Worm (Caenorhabditis elegans) whole organism, L2 larva: ENCODE measurements around the gene pll-1.

Experiments used
- C34F6.9 ChIP-seq: fragments of 150-350 bp; optimal IDR thresholded peaks from 2 replicates; lab custom pipeline; 2014; ENCODE audit warnings: missing biosample characterization, missing genetic modification characterization
- F13H6.1 ChIP-seq: sonication (generic microtip); optimal IDR thresholded peaks from 2 replicates; lab custom pipeline; 2016; ENCODE audit warnings: missing genetic modification characterization, missing compliant biosample characterization
- ZK546.5 ChIP-seq: sonication (generic microtip); optimal IDR thresholded peaks from 2 replicates; lab custom pipeline; 2017; ENCODE audit warnings: missing biosample characterization, missing genetic modification characterization
- alr-1 ChIP-seq: fragments of 150-350 bp; optimal IDR thresholded peaks from 2 replicates; lab custom pipeline; 2014; ENCODE audit warnings: missing biosample characterization, missing genetic modification characterization
- aly-2 ChIP-seq: fragments of 150-350 bp; optimal IDR thresholded peaks from 2 replicates; lab custom pipeline; 2014; ENCODE audit warnings: missing biosample characterization, missing genetic modification characterization
- ama-1 ChIP-seq: fragments of 150-350 bp; optimal IDR thresholded peaks from 2 replicates; lab custom pipeline; 2018; ENCODE audit warnings: inconsistent platforms
- ceh-16 ChIP-seq: fragments of 150-350 bp; optimal IDR thresholded peaks from 2 replicates; lab custom pipeline; 2014; ENCODE audit warnings: missing biosample characterization, missing genetic modification characterization
- ceh-82 ChIP-seq: fragments of 150-350 bp; optimal IDR thresholded peaks from 2 replicates; lab custom pipeline; 2014; ENCODE audit warnings: missing biosample characterization, missing genetic modification characterization
- elt-1 ChIP-seq: fragments of 150-350 bp; optimal IDR thresholded peaks from 2 replicates; lab custom pipeline; 2014; ENCODE audit warnings: missing biosample characterization, missing genetic modification characterization
- elt-3 ChIP-seq: sonication (generic microtip); optimal IDR thresholded peaks from 2 replicates; lab custom pipeline; 2017; ENCODE audit warnings: missing biosample characterization, missing genetic modification characterization
- fos-1 ChIP-seq: fragments of 150-350 bp; optimal IDR thresholded peaks from 2 replicates; lab custom pipeline; 2014; ENCODE audit warnings: missing biosample characterization, missing genetic modification characterization
- gmeb-1 ChIP-seq: fragments of 150-350 bp; optimal IDR thresholded peaks from 2 replicates; lab custom pipeline; 2014; ENCODE audit warnings: missing biosample characterization, missing genetic modification characterization
- lin-13 ChIP-seq: fragments of 150-350 bp; optimal IDR thresholded peaks from 2 replicates; lab custom pipeline; 2014; ENCODE audit warnings: missing biosample characterization, missing genetic modification reagents, missing genetic modification characterization
- lsy-2 ChIP-seq, 2 experiments: fragments of 150-350 bp in 1 of 2; sonication (generic microtip) in 1 of 2; optimal IDR thresholded peaks; 2 replicates each; lab custom pipeline; 2014 to 2017; ENCODE audit warnings: missing biosample characterization in 2 of 2, missing genetic modification characterization in 2 of 2
- mab-5 ChIP-seq: fragments of 150-350 bp; optimal IDR thresholded peaks from 2 replicates; lab custom pipeline; 2014; ENCODE audit warnings: missing biosample characterization, missing genetic modification characterization
- mbf-1 ChIP-seq: sonication (generic microtip); optimal IDR thresholded peaks from 2 replicates; lab custom pipeline; 2017; ENCODE audit warnings: missing biosample characterization, missing genetic modification characterization
- mdl-1 ChIP-seq, 2 experiments: fragments of 150-350 bp in 1 of 2; sonication (generic microtip) in 1 of 2; optimal IDR thresholded peaks; 2 replicates each; lab custom pipeline; 2017; ENCODE audit warnings: missing biosample characterization in 2 of 2, missing genetic modification characterization in 2 of 2
- nhr-10 ChIP-seq: sonication (generic microtip); optimal IDR thresholded peaks from 2 replicates; lab custom pipeline; 2017; ENCODE audit warnings: missing biosample characterization, missing genetic modification characterization
- nhr-11 ChIP-seq: fragments of 150-350 bp; optimal IDR thresholded peaks from 2 replicates; lab custom pipeline; 2014; ENCODE audit warnings: missing biosample characterization, missing genetic modification characterization
- nhr-12 ChIP-seq: fragments of 150-350 bp; optimal IDR thresholded peaks from 2 replicates; lab custom pipeline; 2014; ENCODE audit warnings: missing biosample characterization, missing genetic modification characterization
- nhr-129 ChIP-seq: fragments of 150-350 bp; optimal IDR thresholded peaks from 2 replicates; lab custom pipeline; 2014; ENCODE audit warnings: missing biosample characterization, missing genetic modification characterization
- nhr-21 ChIP-seq: fragments of 150-350 bp; optimal IDR thresholded peaks from 2 replicates; lab custom pipeline; 2014; ENCODE audit warnings: missing biosample characterization, missing genetic modification characterization
- nhr-23 ChIP-seq: fragments of 150-350 bp; optimal IDR thresholded peaks from 2 replicates; lab custom pipeline; 2014; ENCODE audit warnings: missing biosample characterization, missing genetic modification reagents, missing genetic modification characterization
- nhr-25 ChIP-seq: fragments of 150-350 bp; sonication (generic microtip); optimal IDR thresholded peaks from 3 replicates; lab custom pipeline; 2014; ENCODE audit warnings: missing biosample characterization, missing genetic modification characterization
- nhr-6 ChIP-seq: fragments of 150-350 bp; optimal IDR thresholded peaks from 2 replicates; lab custom pipeline; 2014; ENCODE audit warnings: missing biosample characterization, missing genetic modification characterization
- peb-1 ChIP-seq: fragments of 150-350 bp; optimal IDR thresholded peaks from 2 replicates; lab custom pipeline; 2014; ENCODE audit warnings: missing biosample characterization, missing genetic modification characterization
- skn-1 ChIP-seq: sonication (generic microtip); optimal IDR thresholded peaks from 2 replicates; lab custom pipeline; 2017; ENCODE audit warnings: missing biosample characterization, missing genetic modification characterization
- sma-9 ChIP-seq, 2 experiments: fragments of 150-350 bp in 1 of 2; sonication (generic microtip) in 1 of 2; optimal IDR thresholded peaks; 2 replicates each; lab custom pipeline; 2014 to 2016; ENCODE audit warnings: missing genetic modification characterization in 2 of 2, mild to moderate bottlenecking in 1 of 2, missing biosample characterization in 1 of 2, missing compliant biosample characterization in 1 of 2, missing genetic modification reagents in 1 of 2, moderate library complexity in 1 of 2
- snpc-4 ChIP-seq: fragments of 150-350 bp; optimal IDR thresholded peaks from 2 replicates; lab custom pipeline; 2014; ENCODE audit warnings: missing biosample characterization, missing genetic modification characterization
- unc-39 ChIP-seq: fragments of 150-350 bp; optimal IDR thresholded peaks from 2 replicates; lab custom pipeline; 2014; ENCODE audit warnings: missing biosample characterization, missing genetic modification characterization
- unc-55 ChIP-seq: fragments of 150-350 bp; sonication (generic microtip); optimal IDR thresholded peaks from 3 replicates; lab custom pipeline; 2014; ENCODE audit warnings: missing biosample characterization, missing genetic modification reagents, missing genetic modification characterization
- unc-62 ChIP-seq: fragments of 150-350 bp; optimal IDR thresholded peaks from 2 replicates; lab custom pipeline; 2014; ENCODE audit warnings: missing biosample characterization, missing genetic modification reagents, missing genetic modification characterization
- zag-1 ChIP-seq: fragments of 150-350 bp; optimal IDR thresholded peaks from 2 replicates; lab custom pipeline; 2014; ENCODE audit warnings: missing biosample characterization, missing genetic modification characterization
- ztf-4 ChIP-seq: fragments of 150-350 bp; optimal IDR thresholded peaks from 2 replicates; lab custom pipeline; 2014; ENCODE audit warnings: missing biosample characterization, missing genetic modification characterization

The pll-1 gene

DNA sequence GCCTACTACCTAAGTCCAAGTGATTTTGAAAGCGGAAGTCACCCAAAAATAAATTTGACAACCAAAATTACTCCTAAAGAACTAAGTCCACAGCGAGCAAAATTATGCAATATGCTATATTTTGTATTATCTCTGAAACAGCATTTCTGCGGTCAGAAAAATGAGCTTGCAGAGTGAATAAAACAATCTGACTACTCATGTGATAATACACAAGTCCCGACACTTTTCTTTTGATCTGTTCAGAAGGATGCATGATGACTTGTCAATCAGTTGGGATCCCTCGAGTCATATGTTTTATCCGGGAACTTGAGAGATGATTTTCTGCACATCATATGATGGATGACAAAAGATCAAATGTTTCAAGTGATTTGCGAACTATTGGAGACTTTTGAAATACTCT lies 19.3 kb downstream of the pll-1 start:
- TF ChIP-seq nhr-11 (no peak), lin-13 (GFP tag; lab: Kevin White, UChicago) (no peak), elt-3 (tag; lab: Kevin White, UChicago) (no peak), ama-1 (no peak), nhr-129 (peak; percentile 32), ztf-4 (tag; lab: Kevin White, UChicago) (no peak)
- TF ChIP-seq, all 48 proteins: peak for 1

DNA sequence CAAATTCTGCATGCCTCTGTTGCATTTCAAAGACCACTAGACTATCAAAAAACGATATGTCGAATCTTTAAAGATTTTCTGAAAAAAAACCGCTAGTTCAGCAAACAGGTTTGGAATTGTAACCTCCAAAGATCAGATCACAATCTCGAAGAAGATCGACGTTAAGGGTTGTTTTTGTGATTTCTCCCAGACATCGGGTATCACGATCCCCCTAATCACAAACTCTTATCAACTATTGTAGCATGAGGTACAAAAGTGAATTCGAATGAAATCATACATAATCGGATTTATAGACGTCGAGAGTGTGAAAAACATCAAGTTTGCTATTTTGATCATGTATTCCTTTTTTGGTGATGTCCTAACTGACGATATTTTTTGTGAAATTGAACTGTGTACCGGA lies 35.1 kb downstream of the pll-1 start:
- TF ChIP-seq nhr-23 (tag; lab: Kevin White, UChicago), result no peak
- no peak for TF ChIP-seq elt-1
- TF ChIP-seq gmeb-1 (tag; lab: Kevin White, UChicago), result no peak
- no peak for TF ChIP-seq ama-1
- no peak for TF ChIP-seq unc-55 (GFP tag; lab: Kevin White, UChicago)
- TF ChIP-seq skn-1 (tag; lab: Kevin White, UChicago), result no peak
- TF ChIP-seq ZK546.5 (tag; lab: Kevin White, UChicago), result no peak
- TF ChIP-seq mbf-1 (tag; lab: Kevin White, UChicago), result no peak
- TF ChIP-seq mab-5 (tag; lab: Kevin White, UChicago), result no peak
- TF ChIP-seq ceh-16, result no peak
- no peak for TF ChIP-seq ztf-4 (tag; lab: Kevin White, UChicago)
- TF ChIP-seq peb-1 (tag; lab: Kevin White, UChicago), result no peak
- TF ChIP-seq mdl-1 (tag; optimal IDR thresholded peaks at IDR 0.05; lab: Kevin White, UChicago), result no peak
- no peak for TF ChIP-seq nhr-6 (tag; lab: Kevin White, UChicago)
- no peak for TF ChIP-seq F13H6.1

DNA sequence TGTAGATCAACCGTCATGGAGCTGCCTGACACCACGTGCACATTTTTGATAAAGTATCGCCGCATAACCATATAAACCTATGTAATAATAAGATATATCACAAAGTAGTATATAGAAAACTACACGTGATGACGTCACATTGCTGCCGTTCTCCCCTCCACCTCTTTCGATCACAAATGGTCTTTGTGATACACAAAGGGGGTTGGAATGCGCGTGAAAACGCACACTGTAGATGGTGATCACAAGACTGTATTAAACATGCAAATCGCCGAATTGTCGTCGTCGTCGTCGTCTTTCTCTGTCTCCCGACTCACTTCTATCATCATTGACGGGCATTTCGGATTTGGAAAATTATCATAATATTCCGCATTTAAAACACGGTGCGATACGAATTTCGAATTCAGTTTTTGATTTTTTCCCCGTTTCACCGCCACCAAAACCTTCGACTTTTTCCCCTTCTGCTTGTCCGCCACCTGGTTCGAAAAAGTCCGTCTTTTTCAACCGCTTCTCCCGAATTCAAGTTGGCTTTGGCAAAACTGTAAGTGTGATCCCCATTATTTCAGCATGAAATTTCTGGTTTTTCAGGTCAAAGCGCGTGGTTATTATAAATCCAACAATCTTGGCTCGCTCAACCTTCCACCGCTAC lies 36.5 kb downstream of the pll-1 start, which contains the start of the genes Y55B1BL.1 and Y55B1BL.2:
Gene Y55B1BL.1, plus strand, starts transcription at position 217 of the 646 bp plus-strand sequence.
Gene Y55B1BL.2, plus strand, starts transcription at position 596 of the 646 bp plus-strand sequence.
- peak; percentile 19 for TF ChIP-seq nhr-129
- no peak for TF ChIP-seq C34F6.9
- TF ChIP-seq gmeb-1 (tag; lab: Kevin White, UChicago), result no peak
- peak; percentile 40 for TF ChIP-seq nhr-25
- TF ChIP-seq snpc-4 (tag; lab: Kevin White, UChicago), result no peak
- no peak for TF ChIP-seq unc-55 (GFP tag; lab: Kevin White, UChicago)
- no peak for TF ChIP-seq mdl-1 (tag; optimal IDR thresholded peaks at IDR 0.05; lab: Kevin White, UChicago)
- TF ChIP-seq unc-62 (GFP tag; lab: Kevin White, UChicago), result no peak
- TF ChIP-seq nhr-10 (tag; lab: Kevin White, UChicago), result no peak
- TF ChIP-seq F13H6.1, result no peak
- TF ChIP-seq lin-13 (GFP tag; lab: Kevin White, UChicago), result no peak
- TF ChIP-seq elt-1, result no peak
- TF ChIP-seq aly-2 (tag; lab: Kevin White, UChicago), result no peak
- TF ChIP-seq ama-1, result no peak
- no peak for TF ChIP-seq ceh-82

DNA sequence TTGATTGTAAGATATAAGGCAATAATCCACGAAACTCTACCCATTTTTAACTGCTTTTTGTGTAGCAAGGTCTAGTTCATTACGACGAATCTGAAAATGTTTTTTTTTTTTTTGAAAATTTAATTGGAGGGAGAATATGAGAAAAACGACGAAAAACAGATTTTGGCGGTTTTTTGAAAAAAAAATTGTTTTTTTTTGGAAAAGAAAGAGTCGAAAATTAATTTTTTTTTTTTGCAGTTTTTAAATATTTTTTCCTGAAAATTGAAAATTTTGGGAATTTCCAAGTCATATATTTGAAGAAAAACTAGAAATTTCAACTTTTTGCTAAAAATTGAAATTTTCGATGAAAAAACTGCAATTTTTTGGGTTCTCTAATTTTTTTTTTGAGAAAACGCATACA lies 52.9 kb downstream of the pll-1 start, which contains the start of gene stim-1:
Gene stim-1, minus strand, starts transcription at position 101 of the 400 bp plus-strand sequence.
- TF ChIP-seq nhr-21 (tag; lab: Kevin White, UChicago), result no peak
- TF ChIP-seq nhr-12 (tag; lab: Kevin White, UChicago), result no peak
- TF ChIP-seq mdl-1 (tag; optimal IDR thresholded peaks at IDR 0.05; lab: Kevin White, UChicago), result no peak
- no peak for TF ChIP-seq sma-9 (GFP tag; optimal IDR thresholded peaks at IDR 0.05; lab: Kevin White, UChicago)
- no peak for TF ChIP-seq sma-9 (tag; optimal IDR thresholded peaks at IDR 0.05; lab: Kevin White, UChicago)
- no peak for TF ChIP-seq unc-39 (tag; lab: Kevin White, UChicago)
- TF ChIP-seq zag-1 (tag; lab: Kevin White, UChicago), result no peak
- TF ChIP-seq peb-1 (tag; lab: Kevin White, UChicago), result no peak
- TF ChIP-seq ZK546.5 (tag; lab: Kevin White, UChicago), result no peak
- TF ChIP-seq gmeb-1 (tag; lab: Kevin White, UChicago), result no peak

DNA sequence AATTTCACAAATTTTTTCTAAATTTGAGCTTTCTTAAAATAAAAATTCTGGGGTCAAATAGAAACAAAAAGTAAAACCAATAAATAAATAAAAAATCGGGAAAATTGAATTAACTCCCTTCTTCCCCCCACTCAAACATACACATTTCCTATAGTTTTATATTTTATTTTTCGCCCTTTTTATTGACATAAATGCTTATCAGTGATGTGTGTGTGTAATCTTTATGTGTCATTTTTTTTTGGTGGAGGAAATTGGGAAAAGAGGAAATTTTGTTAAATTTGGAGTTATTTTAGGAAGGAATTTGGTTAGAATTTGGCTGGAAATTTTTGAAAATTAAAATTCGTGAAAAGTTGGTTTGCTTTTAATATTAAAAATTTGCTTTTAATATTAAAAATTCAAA lies 56.8 kb downstream of the pll-1 start:
- TF ChIP-seq fos-1 (tag; lab: Kevin White, UChicago), result peak; percentile 87
- no peak for TF ChIP-seq peb-1 (tag; lab: Kevin White, UChicago)

DNA sequence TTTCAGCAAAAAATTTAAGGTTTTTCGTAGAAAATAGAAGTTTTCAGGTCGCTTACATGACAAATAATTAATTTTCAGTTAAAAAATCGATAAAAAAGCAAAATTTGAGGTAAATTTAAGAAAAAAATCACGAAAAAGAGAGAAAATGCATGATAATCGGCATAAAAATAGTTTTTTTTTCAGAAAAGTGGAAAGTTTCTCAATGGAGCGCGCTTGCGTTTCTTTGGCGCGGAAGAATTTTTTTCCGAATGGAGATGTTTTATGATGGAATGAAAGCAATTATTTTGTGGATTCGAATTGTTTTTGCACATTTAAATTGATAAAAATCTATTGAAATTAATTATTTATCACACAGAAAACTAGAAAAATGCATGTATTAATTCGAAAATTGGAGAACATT lies 58.1 kb downstream of the pll-1 start:
- TF ChIP-seq unc-55 (GFP tag; lab: Kevin White, UChicago) (peak; percentile 23), F13H6.1 (no peak), lsy-2 (tag; optimal IDR thresholded peaks at IDR 0.05; lab: Kevin White, UChicago) (peak in 1 of 2 experiments; percentile 20), alr-1 (no peak), C34F6.9 (peak; percentile 5)
